Fruit fly (Drosophila melanogaster): ENCODE data around the gene Cpr65Ay.

dm6 chr3L:6132009-6132408 lies 26.4 kb downstream of the Cpr65Ay start, which contains the start of gene Cpr65Au:
- no peak for TF ChIP-seq CG8478 (optimal IDR thresholded peaks at IDR 0.05)
- TF ChIP-seq CTCF (optimal IDR thresholded peaks at IDR 0.05) = no peak
